Worm (Caenorhabditis elegans) whole organism, L1 larva: ENCODE results near the gene Y75B8A.32.

ENCODE experiments used
- C04F5.9 ChIP-seq: sonication (generic microtip); optimal IDR thresholded peaks from 2 replicates; lab custom pipeline; 2016; ENCODE audit warnings: missing genetic modification characterization, missing compliant biosample characterization
- C16A3.4 ChIP-seq: fragments of 150-350 bp; optimal IDR thresholded peaks from 2 replicates; lab custom pipeline; 2014; ENCODE audit warnings: missing biosample characterization, missing genetic modification characterization
- C34B4.2 ChIP-seq: sonication (generic microtip); optimal IDR thresholded peaks from 2 replicates; lab custom pipeline; 2017; ENCODE audit warnings: mild to moderate bottlenecking, missing genetic modification characterization, missing compliant biosample characterization
- alr-1 ChIP-seq: fragments of 200-800 bp; sonication (Bioruptor generic); optimal IDR thresholded peaks from 2 replicates; lab custom pipeline; 2018; ENCODE audit warnings: borderline replicate concordance, mild to moderate bottlenecking, missing genetic modification characterization, missing compliant biosample characterization
- aly-2 ChIP-seq: fragments of 150-350 bp; optimal IDR thresholded peaks from 2 replicates; lab custom pipeline; 2014; ENCODE audit warnings: missing biosample characterization, missing genetic modification characterization
- ama-1 ChIP-seq: fragments of 150-350 bp; optimal IDR thresholded peaks from 2 replicates; lab custom pipeline; 2014
- ceh-8 ChIP-seq: fragments of 200-800 bp; sonication (Bioruptor generic); optimal IDR thresholded peaks from 2 replicates; lab custom pipeline; 2018; ENCODE audit warnings: mild to moderate bottlenecking, missing genetic modification characterization, moderate library complexity, missing compliant biosample characterization
- ceh-90 ChIP-seq: sonication (generic microtip); optimal IDR thresholded peaks from 2 replicates; lab custom pipeline; 2016; ENCODE audit warnings: missing genetic modification characterization, missing compliant biosample characterization
- ces-1 ChIP-seq: fragments of 150-350 bp; optimal IDR thresholded peaks from 2 replicates; lab custom pipeline; 2014; ENCODE audit warnings: missing biosample characterization, missing genetic modification reagents, missing genetic modification characterization
- dsc-1 ChIP-seq: sonication (generic microtip); optimal IDR thresholded peaks from 2 replicates; lab custom pipeline; 2016; ENCODE audit warnings: mild to moderate bottlenecking, missing genetic modification characterization, missing compliant biosample characterization
- efl-3 ChIP-seq: fragments of 200-800 bp; sonication (Bioruptor generic); optimal IDR thresholded peaks from 2 replicates; lab custom pipeline; 2018; ENCODE audit warnings: mild to moderate bottlenecking, missing genetic modification characterization, missing compliant biosample characterization
- egl-27 ChIP-seq, 2 experiments: fragments of 150-350 bp in 1 of 2; sonication (generic microtip); optimal IDR thresholded peaks; 3 replicates each; lab custom pipeline; 2017 to 2018; ENCODE audit warnings: missing biosample characterization in 2 of 2, missing genetic modification characterization in 2 of 2, missing genetic modification reagents in 2 of 2
- elt-2 ChIP-seq: sonication (generic microtip); optimal IDR thresholded peaks from 2 replicates; lab custom pipeline; 2016; ENCODE audit warnings: missing genetic modification characterization, mild to moderate bottlenecking, inconsistent platforms, missing compliant biosample characterization, missing genetic modification reagents
- elt-3 ChIP-seq, 6 experiments: fragments of 150-350 bp in 1 of 6; sonication (generic microtip); optimal IDR thresholded peaks; 2 replicates each; lab custom pipeline; 2017 to 2018; ENCODE audit warnings: missing biosample characterization in 6 of 6, missing genetic modification characterization in 6 of 6, inconsistent platforms in 1 of 6
- grh-1 ChIP-seq: fragments of 200-800 bp; sonication (Bioruptor generic); IDR thresholded peaks from 2 replicates; pipeline ENCODE4 v1.3.6; 2022; ENCODE audit warnings: missing genetic modification reagents, missing genetic modification characterization, missing compliant biosample characterization
- hlh-17 ChIP-seq: fragments of 200-800 bp; sonication (Bioruptor generic); optimal IDR thresholded peaks from 2 replicates; lab custom pipeline; 2018; ENCODE audit warnings: missing genetic modification characterization, mild to moderate bottlenecking, missing compliant biosample characterization, moderate library complexity, borderline replicate concordance
- hlh-4 ChIP-seq: sonication (generic microtip); optimal IDR thresholded peaks from 2 replicates; lab custom pipeline; 2016; ENCODE audit warnings: mild to moderate bottlenecking, missing genetic modification characterization, missing compliant biosample characterization
- irx-1 ChIP-seq: sonication (generic microtip); optimal IDR thresholded peaks from 2 replicates; lab custom pipeline; 2016; ENCODE audit warnings: missing genetic modification characterization, missing compliant biosample characterization
- jun-1 ChIP-seq: fragments of 150-350 bp; optimal IDR thresholded peaks from 2 replicates; lab custom pipeline; 2014; ENCODE audit warnings: missing biosample characterization, missing genetic modification reagents, missing genetic modification characterization
- lin-13 ChIP-seq: fragments of 150-350 bp; optimal IDR thresholded peaks from 2 replicates; lab custom pipeline; 2014; ENCODE audit warnings: missing biosample characterization, missing genetic modification reagents, missing genetic modification characterization
- lin-35 ChIP-seq, 2 experiments: fragments of 150-350 bp; optimal IDR thresholded peaks; 2 replicates each; lab custom pipeline; 2014; ENCODE audit warnings: missing biosample characterization in 2 of 2, missing genetic modification characterization in 2 of 2, missing genetic modification reagents in 2 of 2
- lin-39 ChIP-seq: fragments of 150-350 bp; optimal IDR thresholded peaks from 2 replicates; lab custom pipeline; 2014; ENCODE audit warnings: missing biosample characterization, missing genetic modification reagents, missing genetic modification characterization
- lir-3 ChIP-seq: sonication (generic microtip); optimal IDR thresholded peaks from 2 replicates; lab custom pipeline; 2016; ENCODE audit warnings: mild to moderate bottlenecking, missing genetic modification characterization, moderate library complexity, missing compliant biosample characterization; ENCODE audit not compliant: poor library complexity
- lsy-2 ChIP-seq, 2 experiments: fragments of 150-350 bp; optimal IDR thresholded peaks; 2 replicates each; lab custom pipeline; 2014; ENCODE audit warnings: missing biosample characterization in 2 of 2, missing genetic modification characterization in 2 of 2
- mab-9 ChIP-seq: fragments of 200-800 bp; sonication (Bioruptor generic); IDR thresholded peaks from 2 replicates; pipeline ENCODE4 v1.3.6; 2022; ENCODE audit warnings: missing genetic modification reagents, missing genetic modification characterization, missing compliant biosample characterization
- mdl-1 ChIP-seq, 2 experiments: fragments of 150-350 bp; optimal IDR thresholded peaks; 2 replicates each; lab custom pipeline; 2014 to 2017; ENCODE audit warnings: missing biosample characterization in 2 of 2, missing genetic modification characterization in 2 of 2, inconsistent platforms in 1 of 2
- nhr-11 ChIP-seq: fragments of 150-350 bp; optimal IDR thresholded peaks from 2 replicates; lab custom pipeline; 2014; ENCODE audit warnings: missing biosample characterization, missing genetic modification characterization
- nhr-12 ChIP-seq: sonication (generic microtip); optimal IDR thresholded peaks from 2 replicates; lab custom pipeline; 2017; ENCODE audit warnings: missing biosample characterization, missing genetic modification characterization
- nhr-19 ChIP-seq: fragments of 200-800 bp; sonication (Bioruptor generic); conservative IDR thresholded peaks from 2 replicates; pipeline ENCODE4 v1.3.6; 2022; ENCODE audit warnings: missing genetic modification characterization, missing compliant biosample characterization
- nhr-20 ChIP-seq: sonication (generic microtip); optimal IDR thresholded peaks from 2 replicates; lab custom pipeline; 2016; ENCODE audit warnings: mild to moderate bottlenecking, missing genetic modification characterization, missing compliant biosample characterization
- nhr-237 ChIP-seq: fragments of 150-350 bp; optimal IDR thresholded peaks from 2 replicates; lab custom pipeline; 2014; ENCODE audit warnings: missing biosample characterization, missing genetic modification characterization
- nhr-28 ChIP-seq: fragments of 150-350 bp; optimal IDR thresholded peaks from 2 replicates; lab custom pipeline; 2014; ENCODE audit warnings: missing biosample characterization, missing genetic modification characterization
- nhr-47 ChIP-seq: sonication (generic microtip); optimal IDR thresholded peaks from 2 replicates; lab custom pipeline; 2016; ENCODE audit warnings: mild to moderate bottlenecking, missing genetic modification characterization, moderate library complexity, missing compliant biosample characterization
- nhr-77 ChIP-seq: fragments of 150-350 bp; optimal IDR thresholded peaks from 2 replicates; lab custom pipeline; 2014; ENCODE audit warnings: missing biosample characterization, missing genetic modification characterization
- nhr-84 ChIP-seq: sonication (generic microtip); optimal IDR thresholded peaks from 2 replicates; lab custom pipeline; 2017; ENCODE audit warnings: missing biosample characterization, missing genetic modification characterization
- nhr-90 ChIP-seq: sonication (generic microtip); optimal IDR thresholded peaks from 2 replicates; lab custom pipeline; 2016; ENCODE audit warnings: mild to moderate bottlenecking, missing genetic modification characterization, missing compliant biosample characterization; ENCODE audit not compliant: poor library complexity
- pqm-1 ChIP-seq: sonication (generic microtip); optimal IDR thresholded peaks from 3 replicates; lab custom pipeline; 2017; ENCODE audit warnings: missing biosample characterization, missing genetic modification characterization
- skn-1 ChIP-seq: fragments of 150-350 bp; optimal IDR thresholded peaks from 2 replicates; lab custom pipeline; 2014; ENCODE audit warnings: missing biosample characterization, missing genetic modification characterization
- sox-4 ChIP-seq: sonication (generic microtip); optimal IDR thresholded peaks from 2 replicates; lab custom pipeline; 2016; ENCODE audit warnings: missing genetic modification characterization, missing compliant biosample characterization
- tbx-2 ChIP-seq: sonication (generic microtip); optimal IDR thresholded peaks from 2 replicates; lab custom pipeline; 2016; ENCODE audit warnings: missing genetic modification characterization, missing compliant biosample characterization
- tlp-1 ChIP-seq: fragments of 150-350 bp; optimal IDR thresholded peaks from 2 replicates; lab custom pipeline; 2014; ENCODE audit warnings: missing biosample characterization, missing genetic modification characterization
- unc-130 ChIP-seq: fragments of 150-350 bp; optimal IDR thresholded peaks from 2 replicates; lab custom pipeline; 2017; ENCODE audit warnings: missing biosample characterization, missing genetic modification characterization, inconsistent platforms
- unc-30 ChIP-seq: sonication (generic microtip); optimal IDR thresholded peaks from 2 replicates; lab custom pipeline; 2017; ENCODE audit warnings: missing biosample characterization, missing genetic modification characterization
- unc-98 ChIP-seq: fragments of 200-800 bp; sonication (Bioruptor generic); IDR thresholded peaks from 2 replicates; pipeline ENCODE4 v1.3.6; 2022; ENCODE audit warnings: missing genetic modification characterization, missing compliant biosample characterization
- vab-15 ChIP-seq: sonication (generic microtip); optimal IDR thresholded peaks from 2 replicates; lab custom pipeline; 2017; ENCODE audit warnings: missing genotype, mild to moderate bottlenecking, missing genetic modification characterization, missing compliant biosample characterization
- zag-1 ChIP-seq: fragments of 150-350 bp; optimal IDR thresholded peaks from 2 replicates; lab custom pipeline; 2014; ENCODE audit warnings: missing biosample characterization, missing genetic modification characterization
- zip-4 ChIP-seq: fragments of 200-800 bp; sonication (Bioruptor generic); optimal IDR thresholded peaks from 2 replicates; lab custom pipeline; 2018; ENCODE audit warnings: mild to moderate bottlenecking, missing genetic modification characterization, moderate library complexity, missing compliant biosample characterization
- ztf-4 ChIP-seq: fragments of 150-350 bp; optimal IDR thresholded peaks from 2 replicates; lab custom pipeline; 2014; ENCODE audit warnings: missing biosample characterization, missing genetic modification characterization

The Y75B8A.32 gene

ce11 chrIII:12369476-12369875, 11.1 kb upstream of the Y75B8A.32 start (continued):
- no peak for TF ChIP-seq zip-4
- peak; percentile 6 for TF ChIP-seq tbx-2 (tag; lab: Kevin White, UChicago)
- TF ChIP-seq aly-2 (tag; lab: Kevin White, UChicago) = no peak
- no peak for TF ChIP-seq hlh-17 (GFP tag; lab: Kevin White, UChicago)
- no peak for TF ChIP-seq jun-1 (tag; lab: Kevin White, UChicago)
- no peak for TF ChIP-seq nhr-237 (tag; lab: Kevin White, UChicago)
- no peak for TF ChIP-seq lir-3 (tag; lab: Kevin White, UChicago)
- no peak for TF ChIP-seq alr-1 (tag; lab: Kevin White, UChicago)
- no peak for TF ChIP-seq nhr-12 (tag; lab: Kevin White, UChicago)
- no peak for TF ChIP-seq ama-1
- TF ChIP-seq ces-1 = no peak
- no peak for TF ChIP-seq ceh-8 (GFP tag; lab: Kevin White, UChicago)
- no peak for TF ChIP-seq ceh-90 (tag; lab: Kevin White, UChicago)
- no peak for TF ChIP-seq vab-15
- no peak for TF ChIP-seq unc-130
- TF ChIP-seq grh-1 (GFP tag; lab: Robert Waterston, UW) = no peak
- TF ChIP-seq efl-3 = no peak
- no peak for TF ChIP-seq unc-98 (GFP tag; lab: Robert Waterston, UW)
- TF ChIP-seq lin-13 (GFP tag; lab: Kevin White, UChicago) = peak; percentile 28
- no peak for TF ChIP-seq C34B4.2
- TF ChIP-seq nhr-47 (tag; lab: Kevin White, UChicago) = no peak
- no peak for TF ChIP-seq elt-2
- no peak for TF ChIP-seq mdl-1 (tag; optimal IDR thresholded peaks at IDR 0.05; lab: Kevin White, UChicago)
- peak; percentile 60 to 65 for TF ChIP-seq lin-35 (GFP tag; optimal IDR thresholded peaks at IDR 0.05; lab: Kevin White, UChicago)
- TF ChIP-seq egl-27 (tag; optimal IDR thresholded peaks at IDR 0.05; lab: Kevin White, UChicago) = no peak
- peak; percentile 59 for TF ChIP-seq dsc-1 (tag; lab: Kevin White, UChicago)
- no peak for TF ChIP-seq sox-4 (tag; lab: Kevin White, UChicago)
- peak; percentile 42 for TF ChIP-seq nhr-20 (tag; lab: Kevin White, UChicago)
- no peak for TF ChIP-seq elt-3 (tag; optimal IDR thresholded peaks at IDR 0.05; lab: Kevin White, UChicago)
- no peak for TF ChIP-seq zag-1
- no peak for TF ChIP-seq unc-30
- no peak for TF ChIP-seq nhr-84 (tag; lab: Kevin White, UChicago)
- TF ChIP-seq skn-1 (tag; lab: Kevin White, UChicago) = peak; percentile 33
- TF ChIP-seq ztf-4 (tag; lab: Kevin White, UChicago) = peak; percentile 23
- no peak for TF ChIP-seq lin-39 (tag; lab: Kevin White, UChicago)
- no peak for TF ChIP-seq pqm-1 (tag; lab: Kevin White, UChicago)
- no peak for TF ChIP-seq nhr-90 (tag; lab: Kevin White, UChicago)
- peak; percentile 17; the same call in 1 of the 2 replicates for TF ChIP-seq nhr-19 (GFP tag; lab: Robert Waterston, UW)
- peak; percentile 43 to 49 for TF ChIP-seq lsy-2 (tag; optimal IDR thresholded peaks at IDR 0.05; lab: Kevin White, UChicago)
- no peak for TF ChIP-seq irx-1 (tag; lab: Kevin White, UChicago)
- TF ChIP-seq mab-9 (GFP tag; lab: Robert Waterston, UW) = no peak
- TF ChIP-seq nhr-77 (tag; lab: Kevin White, UChicago) = no peak
- no peak for TF ChIP-seq nhr-11
- no peak for TF ChIP-seq nhr-28 (tag; lab: Kevin White, UChicago)
- no peak for TF ChIP-seq hlh-4
- TF ChIP-seq C16A3.4 = no peak
- no peak for TF ChIP-seq tlp-1 (tag; lab: Kevin White, UChicago)
- TF ChIP-seq C04F5.9 (tag; lab: Kevin White, UChicago) = no peak
